Fruit fly (Drosophila melanogaster) whole organism, embryonic: ENCODE results near the gene CG2321.

Source experiments
- Antp ChIP-seq: fragments of 200-800 bp; sonication (Bioruptor generic); optimal IDR thresholded peaks from 3 replicates; lab custom pipeline; 2016; ENCODE audit warnings: missing biosample characterization, missing genetic modification characterization
- Awh ChIP-seq: fragments of 200-800 bp; sonication (Bioruptor generic); IDR thresholded peaks from 2 replicates; pipeline ENCODE4, ENCODE4 v1.3.6; 2022; ENCODE audit warnings: missing biosample characterization, missing genetic modification characterization
- BEAF-32 ChIP-seq: fragments of 200-800 bp; sonication (Bioruptor generic); optimal IDR thresholded peaks from 3 replicates; lab custom pipeline; 2017; ENCODE audit warnings: missing biosample characterization, missing genetic modification characterization, mild to moderate bottlenecking, moderate library complexity, missing genetic modification reagents
- Blimp-1 ChIP-seq: fragments of 200-800 bp; sonication (Bioruptor generic); optimal IDR thresholded peaks from 3 replicates; lab custom pipeline; 2018; ENCODE audit warnings: missing biosample characterization, missing genetic modification characterization, mild to moderate bottlenecking, moderate library complexity, missing genetic modification reagents
- CG11398 ChIP-seq: fragments of 200-800 bp; sonication (Bioruptor generic); optimal IDR thresholded peaks from 2 replicates; lab custom pipeline; 2016; ENCODE audit warnings: missing biosample characterization, missing genetic modification characterization
- CG12219 ChIP-seq: fragments of 200-800 bp; sonication (Bioruptor generic); optimal IDR thresholded peaks from 3 replicates; lab custom pipeline; 2018; ENCODE audit warnings: missing biosample characterization, mild to moderate bottlenecking, missing genetic modification characterization
- CG13123 ChIP-seq: fragments of 200-800 bp; sonication (Bioruptor generic); optimal IDR thresholded peaks from 2 replicates; lab custom pipeline; 2016; ENCODE audit warnings: missing biosample characterization, missing genetic modification characterization
- CG13624 ChIP-seq: fragments of 200-800 bp; sonication (Bioruptor generic); optimal IDR thresholded peaks from 2 replicates; lab custom pipeline; 2016; ENCODE audit warnings: missing biosample characterization, missing genetic modification characterization
- CG14667 ChIP-seq: fragments of 200-800 bp; sonication (Bioruptor generic); IDR thresholded peaks from 2 replicates; pipeline ENCODE4 v1.3.6; 2022; ENCODE audit warnings: missing biosample characterization, missing genetic modification characterization
- CG16779 ChIP-seq: fragments of 200-800 bp; sonication (Bioruptor generic); IDR thresholded peaks from 2 replicates; pipeline ENCODE4 v1.3.6; 2022; ENCODE audit warnings: missing biosample characterization, missing genetic modification characterization
- CG17328 ChIP-seq: fragments of 200-800 bp; sonication (Bioruptor generic); IDR thresholded peaks from 2 replicates; pipeline ENCODE4 v1.3.6; 2022; ENCODE audit warnings: missing biosample characterization, missing genetic modification characterization
- CG17385 ChIP-seq: fragments of 200-800 bp; sonication (Bioruptor generic); optimal IDR thresholded peaks from 3 replicates; lab custom pipeline; 2018; ENCODE audit warnings: missing biosample characterization, mild to moderate bottlenecking, missing genetic modification characterization
- CG18476 ChIP-seq: fragments of 200-800 bp; sonication (Bioruptor generic); optimal IDR thresholded peaks from 2 replicates; lab custom pipeline; 2016; ENCODE audit warnings: missing biosample characterization, mild to moderate bottlenecking, missing genetic modification characterization
- CG2875 ChIP-seq: fragments of 200-800 bp; sonication (Bioruptor generic); optimal IDR thresholded peaks from 2 replicates; lab custom pipeline; 2017; ENCODE audit warnings: missing biosample characterization, mild to moderate bottlenecking, missing genetic modification characterization, missing genetic modification reagents
- CG31224 ChIP-seq: fragments of 200-800 bp; sonication (Bioruptor generic); IDR thresholded peaks from 2 replicates; pipeline ENCODE4 v1.3.6; 2022; ENCODE audit warnings: missing biosample characterization, missing genetic modification characterization
- CG34422 ChIP-seq: fragments of 200-800 bp; sonication (Bioruptor generic); IDR thresholded peaks from 3 replicates; pipeline ENCODE4 v1.3.6; 2022; ENCODE audit warnings: missing biosample characterization, missing genetic modification characterization
- CG43689 ChIP-seq: fragments of 200-800 bp; sonication (Bioruptor generic); IDR thresholded peaks from 2 replicates; pipeline ENCODE4 v1.3.6; 2022; ENCODE audit warnings: missing biosample characterization, missing genetic modification characterization
- CG6254 ChIP-seq: fragments of 200-800 bp; sonication (Bioruptor generic); optimal IDR thresholded peaks from 3 replicates; lab custom pipeline; 2017; ENCODE audit warnings: mild to moderate bottlenecking, missing biosample characterization, missing genetic modification reagents, missing genetic modification characterization
- CG9876 ChIP-seq: fragments of 200-800 bp; sonication (Bioruptor generic); optimal IDR thresholded peaks from 2 replicates; lab custom pipeline; 2016; ENCODE audit warnings: missing biosample characterization, missing genetic modification characterization
- CoRest ChIP-seq: fragments of 200-800 bp; sonication (Bioruptor generic); optimal IDR thresholded peaks from 3 replicates; lab custom pipeline; 2018; ENCODE audit warnings: missing biosample characterization, mild to moderate bottlenecking, missing genetic modification characterization, moderate library complexity
- D ChIP-seq, 2 experiments: fragments of 200-800 bp in 1 of 2; fragments of >200 bp in 1 of 2; sonication (Bioruptor generic) in 1 of 2; optimal IDR thresholded peaks; 2 replicates in 1 of 2; 3 replicates in 1 of 2; lab custom pipeline; 2017; ENCODE audit warnings: mild to moderate bottlenecking in 1 of 2, missing biosample characterization in 1 of 2, missing genetic modification characterization in 1 of 2, missing genetic modification reagents in 1 of 2
- Dll ChIP-seq: fragments of 200-800 bp; sonication (Bioruptor generic); IDR thresholded peaks from 4 replicates; pipeline ENCODE4 v1.3.6; 2022; ENCODE audit warnings: missing biosample characterization, missing genetic modification characterization; ENCODE audit not compliant: partially characterized antibody
- E2f1 ChIP-seq: fragments of 200-800 bp; sonication (Bioruptor generic); IDR thresholded peaks from 2 replicates; pipeline ENCODE4 v1.3.6; 2022; ENCODE audit warnings: missing biosample characterization, missing genetic modification characterization
- Elba2 ChIP-seq: fragments of 200-800 bp; sonication (Bioruptor generic); optimal IDR thresholded peaks from 3 replicates; lab custom pipeline; 2016; ENCODE audit warnings: missing biosample characterization, missing genetic modification characterization
- Gug ChIP-seq: fragments of 200-800 bp; sonication (Bioruptor generic); IDR thresholded peaks from 4 replicates; pipeline ENCODE4 v1.3.6; 2022; ENCODE audit warnings: missing biosample characterization, missing genetic modification characterization
- H2.0 ChIP-seq: fragments of 200-800 bp; sonication (Bioruptor generic); IDR thresholded peaks from 2 replicates; pipeline ENCODE4 v1.3.6; 2022; ENCODE audit warnings: missing biosample characterization, missing genetic modification characterization
- HHEX ChIP-seq: fragments of 200-800 bp; sonication (Bioruptor generic); optimal IDR thresholded peaks from 3 replicates; lab custom pipeline; 2017; ENCODE audit warnings: missing biosample characterization, mild to moderate bottlenecking, missing genetic modification characterization, missing genetic modification reagents
- HLH4C ChIP-seq: fragments of 200-800 bp; sonication (Bioruptor generic); IDR thresholded peaks from 3 replicates; pipeline ENCODE4 v1.3.6; 2022; ENCODE audit warnings: missing biosample characterization, missing genetic modification characterization; ENCODE audit not compliant: partially characterized antibody
- HLHmδ ChIP-seq: fragments of 200-800 bp; sonication (Bioruptor generic); optimal IDR thresholded peaks from 2 replicates; lab custom pipeline; 2018; ENCODE audit warnings: missing biosample characterization, mild to moderate bottlenecking, missing genetic modification characterization, moderate library complexity
- HmgZ ChIP-seq: fragments of 200-800 bp; sonication (Bioruptor generic); optimal IDR thresholded peaks from 2 replicates; lab custom pipeline; 2018; ENCODE audit warnings: missing biosample characterization, mild to moderate bottlenecking, missing genetic modification characterization
- Hr78 ChIP-seq, 2 experiments: fragments of 200-800 bp in 1 of 2; fragments of >200 bp in 1 of 2; sonication (Bioruptor generic) in 1 of 2; optimal IDR thresholded peaks; 2 replicates each; lab custom pipeline; 2017 to 2019; ENCODE audit warnings: missing biosample characterization in 2 of 2, missing genetic modification characterization in 2 of 2, mild to moderate bottlenecking in 1 of 2, moderate library complexity in 1 of 2
- MESR4 ChIP-seq: fragments of 200-800 bp; sonication (Bioruptor generic); optimal IDR thresholded peaks from 2 replicates; lab custom pipeline; 2018; ENCODE audit warnings: missing biosample characterization, mild to moderate bottlenecking, missing genetic modification characterization, moderate library complexity
- Myb ChIP-seq: fragments of 200-800 bp; sonication (Bioruptor generic); optimal IDR thresholded peaks from 2 replicates; lab custom pipeline; 2016; ENCODE audit warnings: missing biosample characterization, missing genetic modification characterization
- NfI ChIP-seq: fragments of 200-800 bp; sonication (Bioruptor generic); optimal IDR thresholded peaks from 3 replicates; lab custom pipeline; 2018; ENCODE audit warnings: missing biosample characterization, mild to moderate bottlenecking, missing genetic modification characterization, moderate library complexity
- Pdp1 ChIP-seq, 2 experiments: fragments of 200-800 bp; sonication (Bioruptor generic); optimal IDR thresholded peaks; 3 replicates each; lab custom pipeline; 2016; ENCODE audit warnings: missing biosample characterization in 2 of 2, missing genetic modification characterization in 2 of 2, mild to moderate bottlenecking in 1 of 2, moderate library complexity in 1 of 2
- Poxn ChIP-seq: fragments of 200-800 bp; sonication (Bioruptor generic); IDR thresholded peaks from 2 replicates; pipeline ENCODE4 v1.3.6; 2022; ENCODE audit warnings: missing biosample characterization, missing genetic modification characterization
- Six4 ChIP-seq: fragments of 200-800 bp; sonication (Bioruptor generic); optimal IDR thresholded peaks from 2 replicates; lab custom pipeline; 2016; ENCODE audit warnings: missing biosample characterization, missing genetic modification characterization
- Tbp ChIP-seq: fragments of >200 bp; optimal IDR thresholded peaks from 2 replicates; lab custom pipeline; 2018; ENCODE audit warnings: missing biosample characterization, missing genetic modification characterization
- btn ChIP-seq: fragments of 200-800 bp; sonication (Bioruptor generic); optimal IDR thresholded peaks from 2 replicates; lab custom pipeline; 2016; ENCODE audit warnings: missing biosample characterization, missing genetic modification characterization
- grn ChIP-seq: fragments of 200-800 bp; sonication (Bioruptor generic); optimal IDR thresholded peaks from 3 replicates; lab custom pipeline; 2017; ENCODE audit warnings: missing biosample characterization, missing genetic modification characterization
- her ChIP-seq: fragments of 200-800 bp; sonication (Bioruptor generic); optimal IDR thresholded peaks from 2 replicates; lab custom pipeline; 2016; ENCODE audit warnings: missing biosample characterization, missing genetic modification characterization
- ken ChIP-seq: fragments of 200-800 bp; sonication (Bioruptor generic); IDR thresholded peaks from 3 replicates; pipeline ENCODE4 v1.3.6; 2022; ENCODE audit warnings: missing biosample characterization, missing genetic modification characterization
- klu ChIP-seq: fragments of 200-800 bp; sonication (Bioruptor generic); IDR thresholded peaks from 2 replicates; pipeline ENCODE4 v1.3.6; 2022; ENCODE audit warnings: missing biosample characterization, missing genetic modification characterization
- lov ChIP-seq, 2 experiments: fragments of 200-800 bp in 1 of 2; fragments of >200 bp in 1 of 2; sonication (Bioruptor generic) in 1 of 2; IDR thresholded peaks in 1 of 2; optimal IDR thresholded peaks in 1 of 2; 2 replicates in 1 of 2; 3 replicates in 1 of 2; pipeline versions ENCODE4 v1.3.6 to Lab custom; 2017 to 2022; ENCODE audit warnings: missing biosample characterization in 1 of 2, missing genetic modification characterization in 1 of 2
- pb ChIP-seq: fragments of 200-800 bp; sonication (Bioruptor generic); optimal IDR thresholded peaks from 3 replicates; lab custom pipeline; 2016; ENCODE audit warnings: missing biosample characterization, missing genetic modification characterization
- pnt ChIP-seq: fragments of 200-800 bp; sonication (Bioruptor generic); optimal IDR thresholded peaks from 3 replicates; lab custom pipeline; 2016; ENCODE audit warnings: missing biosample characterization, missing genetic modification characterization
- run ChIP-seq: fragments of 200-800 bp; sonication (Bioruptor generic); optimal IDR thresholded peaks from 3 replicates; lab custom pipeline; 2018; ENCODE audit warnings: missing biosample characterization, mild to moderate bottlenecking, missing genetic modification characterization
- toy ChIP-seq: fragments of 200-800 bp; sonication (Bioruptor generic); IDR thresholded peaks from 2 replicates; pipeline ENCODE4 v1.3.6; 2022; ENCODE audit warnings: missing biosample characterization, missing genetic modification characterization
- zen2 ChIP-seq: fragments of 200-800 bp; sonication (Bioruptor generic); IDR thresholded peaks from 3 replicates; pipeline ENCODE4 v1.3.6; 2022; ENCODE audit warnings: missing biosample characterization, missing genetic modification characterization; ENCODE audit not compliant: partially characterized antibody

Gene CG2321

dm6 chr3R:29489209-29489608 lies at the start of gene CG2321, which contains the start of gene CG2006 (continued):
- peak; percentile 65 for TF ChIP-seq CG13624 (GFP tag; lab: Kevin White, UChicago)
- TF ChIP-seq H2.0 (GFP tag; lab: Robert Waterston, UW), result 0 out of 2 replicates have a peak, but pooled peaks have one; percentile 47
- no peak for TF ChIP-seq toy (GFP tag; lab: Robert Waterston, UW)
- TF ChIP-seq CG18476 (GFP tag; lab: Kevin White, UChicago), result peak; percentile 7
- TF ChIP-seq NfI (GFP tag; lab: Kevin White, UChicago), result peak; percentile 50
- TF ChIP-seq Gug (GFP tag; lab: Robert Waterston, UW), result peak; percentile 57; the same call in 3 of the 4 replicates
- no peak for TF ChIP-seq her
- peak; percentile 45; the same call in 1 of the 2 replicates for TF ChIP-seq CG17328 (GFP tag; lab: Robert Waterston, UW)
- peak; percentile 35 to 57 for TF ChIP-seq Pdp1 (GFP tag; optimal IDR thresholded peaks at IDR 0.05; lab: Kevin White, UChicago)
- TF ChIP-seq Awh (GFP tag; lab: Robert Waterston, UW), result no peak
- TF ChIP-seq CG12219 (GFP tag; lab: Kevin White, UChicago), result no peak
- TF ChIP-seq D (optimal IDR thresholded peaks at IDR 0.05; lab: Kevin White, UChicago), result no peak
- TF ChIP-seq D (GFP tag; optimal IDR thresholded peaks at IDR 0.05; lab: Kevin White, UChicago), result no peak
- TF ChIP-seq HLHmδ, result no peak
- 0 out of 3 replicates have a peak, but pooled peaks have one; percentile 59 for TF ChIP-seq ken (GFP tag; lab: Robert Waterston, UW)
- no peak for TF ChIP-seq HHEX (GFP tag; lab: Kevin White, UChicago)
- peak; percentile 59 for TF ChIP-seq CoRest
- peak; percentile 23 for TF ChIP-seq CG2875 (GFP tag; lab: Kevin White, UChicago)
- peak; percentile 53 for TF ChIP-seq BEAF-32
- TF ChIP-seq CG43689, result no peak
- peak; percentile 46 for TF ChIP-seq Antp
- TF ChIP-seq CG17385, result peak; percentile 10
- peak; percentile 50 for TF ChIP-seq CG9876 (GFP tag; lab: Kevin White, UChicago)
- no peak for TF ChIP-seq Poxn
- TF ChIP-seq CG14667 (GFP tag; lab: Robert Waterston, UW), result peak; percentile 32
- no peak for TF ChIP-seq Hr78 (GFP tag; optimal IDR thresholded peaks at IDR 0.05; lab: Kevin White, UChicago)
- peak; percentile 46; the same call in 1 of the 2 replicates for TF ChIP-seq E2f1 (GFP tag; lab: Robert Waterston, UW)
- TF ChIP-seq Elba2 (GFP tag; lab: Kevin White, UChicago), result no peak
- TF ChIP-seq zen2 (GFP tag; lab: Robert Waterston, UW), result no peak; the same call in 2 of the 3 replicates
- peak; percentile 65 for TF ChIP-seq HLH4C (GFP tag; lab: Robert Waterston, UW)
- no peak for TF ChIP-seq pb
- peak; percentile 92 for TF ChIP-seq CG34422 (GFP tag; lab: Robert Waterston, UW)
- TF ChIP-seq pnt (GFP tag; lab: Kevin White, UChicago), result peak; percentile 11
- no peak for TF ChIP-seq CG6254 (GFP tag; lab: Kevin White, UChicago)
- peak; percentile 48 for TF ChIP-seq MESR4 (GFP tag; lab: Kevin White, UChicago)
- TF ChIP-seq klu (GFP tag; lab: Robert Waterston, UW), result no peak
- TF ChIP-seq Blimp-1, result no peak
- no peak for TF ChIP-seq CG11398 (GFP tag; lab: Kevin White, UChicago)
- TF ChIP-seq Tbp, result no peak
- peak; percentile 64; the same call in 3 of the 4 replicates for TF ChIP-seq Dll (GFP tag; lab: Robert Waterston, UW)
- no peak for TF ChIP-seq grn (GFP tag; lab: Kevin White, UChicago)
- TF ChIP-seq CG16779 (GFP tag; lab: Robert Waterston, UW), result no peak
- TF ChIP-seq CG31224 (GFP tag; lab: Robert Waterston, UW), result 0 out of 2 replicates have a peak, but pooled peaks have one; percentile 5
- TF ChIP-seq HmgZ (tag; lab: Kevin White, UChicago), result peak; percentile 84
- no peak for TF ChIP-seq CG13123 (GFP tag; lab: Kevin White, UChicago)
- no peak for TF ChIP-seq btn
- TF ChIP-seq Six4 (GFP tag; lab: Kevin White, UChicago), result no peak
- TF ChIP-seq Myb, result peak; percentile 63
- TF ChIP-seq lov (optimal IDR thresholded peaks at IDR 0.05; lab: Kevin White, UChicago), result no peak
- TF ChIP-seq lov (GFP tag; IDR thresholded peaks at IDR 0.05; lab: Robert Waterston, UW), result peak; percentile 57; the same call in 2 of the 3 replicates
- no peak for TF ChIP-seq run (tag; lab: Kevin White, UChicago)
